Worm (Caenorhabditis elegans) whole organism, L3 larva: ENCODE results near the gene C42D8.1.
A peak's percentile ranks its signal among the peaks of the same experiment; 100 is the strongest.

ENCODE experiments used
- aly-2 ChIP-seq: fragments of 150-350 bp; optimal IDR thresholded peaks from 2 replicates; lab custom pipeline; 2014; ENCODE audit warnings: missing biosample characterization, missing genetic modification characterization
- ama-1 ChIP-seq: fragments of 150-350 bp; optimal IDR thresholded peaks from 2 replicates; lab custom pipeline; 2018
- ceh-28 ChIP-seq: fragments of 150-350 bp; optimal IDR thresholded peaks from 2 replicates; lab custom pipeline; 2014; ENCODE audit warnings: missing biosample characterization, missing genetic modification reagents, missing genetic modification characterization
- egl-5 ChIP-seq: fragments of 150-350 bp; optimal IDR thresholded peaks from 2 replicates; lab custom pipeline; 2017; ENCODE audit warnings: missing biosample characterization, missing genetic modification reagents, missing genetic modification characterization, inconsistent platforms
- elt-1 ChIP-seq: fragments of 150-350 bp; optimal IDR thresholded peaks from 2 replicates; lab custom pipeline; 2014; ENCODE audit warnings: missing biosample characterization, missing genetic modification characterization
- elt-2 ChIP-seq: sonication (generic microtip); optimal IDR thresholded peaks from 2 replicates; lab custom pipeline; 2016; ENCODE audit warnings: missing genetic modification reagents, mild to moderate bottlenecking, missing genetic modification characterization, missing compliant biosample characterization
- fkh-2 ChIP-seq: fragments of 150-350 bp; optimal IDR thresholded peaks from 2 replicates; lab custom pipeline; 2014; ENCODE audit warnings: missing biosample characterization, missing genetic modification reagents, missing genetic modification characterization
- fos-1 ChIP-seq: fragments of 150-350 bp; optimal IDR thresholded peaks from 2 replicates; lab custom pipeline; 2014; ENCODE audit warnings: missing biosample characterization, missing genetic modification characterization
- jun-1 ChIP-seq: fragments of 150-350 bp; optimal IDR thresholded peaks from 2 replicates; lab custom pipeline; 2014; ENCODE audit warnings: missing biosample characterization, missing genetic modification reagents, missing genetic modification characterization
- nhr-23 ChIP-seq: fragments of 150-350 bp; optimal IDR thresholded peaks from 2 replicates; lab custom pipeline; 2014; ENCODE audit warnings: missing biosample characterization, missing genetic modification reagents, missing genetic modification characterization
- nhr-237 ChIP-seq: fragments of 150-350 bp; optimal IDR thresholded peaks from 2 replicates; lab custom pipeline; 2014; ENCODE audit warnings: missing biosample characterization, missing genetic modification characterization
- nhr-43 ChIP-seq: sonication (generic microtip); optimal IDR thresholded peaks from 2 replicates; lab custom pipeline; 2016; ENCODE audit warnings: mild to moderate bottlenecking, missing genetic modification characterization, missing compliant biosample characterization; ENCODE audit not compliant: poor library complexity, severe bottlenecking
- pqm-1 ChIP-seq: fragments of 150-350 bp; optimal IDR thresholded peaks from 2 replicates; lab custom pipeline; 2017; ENCODE audit warnings: missing biosample characterization, missing genetic modification characterization, inconsistent platforms
- snpc-4 ChIP-seq: fragments of 150-350 bp; optimal IDR thresholded peaks from 2 replicates; lab custom pipeline; 2014; ENCODE audit warnings: missing biosample characterization, missing genetic modification characterization
- zag-1 ChIP-seq: fragments of 150-350 bp; optimal IDR thresholded peaks from 2 replicates; lab custom pipeline; 2014; ENCODE audit warnings: missing biosample characterization, missing genetic modification characterization

C42D8.1 gene

DNA sequence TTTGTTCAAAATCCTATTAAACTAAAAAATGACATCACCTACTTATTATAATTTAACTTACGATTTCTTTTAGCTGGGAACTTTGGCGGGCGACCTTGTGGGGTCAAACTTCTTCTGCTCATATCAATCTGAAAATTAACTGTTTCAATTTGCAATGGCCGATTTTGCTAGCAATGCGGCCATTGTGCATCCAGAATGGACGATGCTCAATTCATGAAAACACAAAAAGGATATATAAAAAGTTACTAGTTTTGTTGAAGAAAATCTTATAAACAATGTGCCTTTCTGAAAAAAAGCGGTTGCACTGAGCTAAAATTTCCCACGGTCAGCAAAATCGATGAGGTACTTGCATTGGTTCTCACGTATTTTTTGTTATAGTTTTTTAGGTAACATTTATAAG lies 45.0 kb downstream of the C42D8.1 start, which contains the start of gene C31H2.3:
Gene C31H2.3, minus strand, starts transcription at position 101 of the 400 bp plus-strand sequence.
- TF ChIP-seq zag-1 (tag; lab: Kevin White, UChicago) = no peak
- TF ChIP-seq jun-1 (tag; lab: Kevin White, UChicago) = no peak
- TF ChIP-seq ama-1 (lab: Kevin White, UChicago) = no peak
- TF ChIP-seq nhr-43 (tag; lab: Kevin White, UChicago) = no peak
- no peak for TF ChIP-seq pqm-1 (tag; lab: Kevin White, UChicago)
- TF ChIP-seq aly-2 = no peak
- no peak for TF ChIP-seq fkh-2 (tag; lab: Kevin White, UChicago)
- TF ChIP-seq elt-1 (tag; lab: Kevin White, UChicago) = no peak
- no peak for TF ChIP-seq snpc-4 (tag; lab: Kevin White, UChicago)
- no peak for TF ChIP-seq egl-5 (tag; lab: Kevin White, UChicago)
- TF ChIP-seq nhr-23 = no peak
- no peak for TF ChIP-seq nhr-237 (tag; lab: Kevin White, UChicago)
- TF ChIP-seq fos-1 (tag; lab: Kevin White, UChicago) = no peak
- TF ChIP-seq ceh-28 (tag; lab: Kevin White, UChicago) = no peak

DNA sequence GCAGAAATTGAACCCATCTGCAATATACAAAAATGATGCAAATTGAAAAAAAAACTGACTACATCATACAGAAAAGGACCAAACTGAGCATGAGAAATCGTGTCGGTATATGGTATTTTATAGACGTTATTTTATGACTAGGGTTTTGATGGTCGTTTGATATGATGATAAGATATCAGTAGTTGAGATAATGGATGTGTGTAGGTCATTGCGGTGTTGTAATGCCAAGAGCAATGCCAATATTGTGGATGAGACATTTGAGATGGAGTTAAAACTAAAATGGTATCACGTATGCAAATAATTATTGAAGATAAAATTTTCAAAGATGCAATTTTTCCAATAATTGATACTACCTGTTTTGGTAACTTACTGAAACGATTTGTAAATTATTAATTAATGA lies 50.3 kb downstream of the C42D8.1 start, which contains the start of gene C31H2.4:
Gene C31H2.4, minus strand, starts transcription at position 19 of the 400 bp plus-strand sequence.
- TF ChIP-seq elt-2 (tag; lab: Kevin White, UChicago) = peak; percentile 63
- peak; percentile 16 for TF ChIP-seq pqm-1 (tag; lab: Kevin White, UChicago)
- TF ChIP-seq ama-1 (lab: Kevin White, UChicago) = no peak
- TF ChIP-seq, all 47 proteins: peak for 2
